Fruit fly (Drosophila melanogaster): ENCODE results near the gene CG5139.

- TF ChIP-seq psq (optimal IDR thresholded peaks at IDR 0.05): no peak
- TF ChIP-seq usp (GFP tag; optimal IDR thresholded peaks at IDR 0.05): no peak
- TF ChIP-seq Dll (optimal IDR thresholded peaks at IDR 0.05): no peak
- TF ChIP-seq pan (optimal IDR thresholded peaks at IDR 0.05): no peak
- no peak for TF ChIP-seq CG8478 (optimal IDR thresholded peaks at IDR 0.05)
Observed at dm6 chr2L:1203915-1204314, 4.8 kb upstream of the CG5139 start, which contains the start of gene CG14342.

Measured in whole organism.